Worm (Caenorhabditis elegans): ENCODE data around the gene F46C5.9.
A peak's percentile ranks its signal among the peaks of the same experiment; 100 is the strongest.

The F46C5.9 gene

ce11 chrII:8810679-8811413, at the start of gene F46C5.9, which contains the start of gene rer-1:
F46C5.9 (minus strand) TSS chrII:8810729.
rer-1 (plus strand) TSS chrII:8811370.
- TF ChIP-seq snpc-1.3 (tag; optimal IDR thresholded peaks at IDR 0.05; ENCODE audit: insufficient read depth) (peak; percentile 8), F39B2.1 (GFP tag; IDR thresholded peaks at IDR 0.05) (no peak), nhr-90 (tag; optimal IDR thresholded peaks at IDR 0.05) (no peak), attf-5 (GFP tag; optimal IDR thresholded peaks at IDR 0.05) (peak; percentile 38), let-607 (tag; optimal IDR thresholded peaks at IDR 0.05) (peak; percentile 4 to 84)

ce11 chrII:8859596-8859995, 49.1 kb upstream of the F46C5.9 start, which contains the start of gene snb-6:
snb-6 (minus strand) TSS chrII:8859696.
- TF ChIP-seq tbx-9 (tag; optimal IDR thresholded peaks at IDR 0.05; ENCODE audit: borderline replicate concordance): no peak
- no peak for TF ChIP-seq F22D6.2 (tag; optimal IDR thresholded peaks at IDR 0.05)
- no peak for TF ChIP-seq egrh-3 (GFP tag; IDR thresholded peaks at IDR 0.05)
- no peak for TF ChIP-seq repo-1 (tag; optimal IDR thresholded peaks at IDR 0.05)
- no peak for TF ChIP-seq pbrm-1 (GFP tag; IDR thresholded peaks at IDR 0.05)
- no peak for TF ChIP-seq rec-8 (tag; optimal IDR thresholded peaks at IDR 0.05)
- no peak for TF ChIP-seq bed-1 (GFP tag; IDR thresholded peaks at IDR 0.05)
- no peak for TF ChIP-seq attf-6 (GFP tag; IDR thresholded peaks at IDR 0.05)
- TF ChIP-seq Y53G8AR.9 (GFP tag; conservative IDR thresholded peaks at IDR 0.05): no peak

ce11 chrII:8857074-8857473, 46.5 kb upstream of the F46C5.9 start:
- TF ChIP-seq pha-4 (tag; optimal IDR thresholded peaks at IDR 0.05) (no peak), ceh-40 (GFP tag; IDR thresholded peaks at IDR 0.05) (no peak), dox-1 (GFP tag; IDR thresholded peaks at IDR 0.05) (no peak)

ce11 chrII:8856524-8856923, 46.0 kb upstream of the F46C5.9 start:
- no peak for TF ChIP-seq nfya-2 (GFP tag; IDR thresholded peaks at IDR 0.05)
- no peak for TF ChIP-seq C06A6.2 (GFP tag; conservative IDR thresholded peaks at IDR 0.05)
- TF ChIP-seq die-1 (tag; optimal IDR thresholded peaks at IDR 0.05): no peak
- no peak for TF ChIP-seq snpc-4 (GFP tag; optimal IDR thresholded peaks at IDR 0.05)
- TF ChIP-seq snpc-4 (tag; optimal IDR thresholded peaks at IDR 0.05): no peak
- no peak for TF ChIP-seq nfyb-1 (GFP tag; IDR thresholded peaks at IDR 0.05)
- no peak for TF ChIP-seq F57A8.1 (GFP tag; optimal IDR thresholded peaks at IDR 0.05)
- no peak for TF ChIP-seq cebp-1 (GFP tag; IDR thresholded peaks at IDR 0.05)
- TF ChIP-seq cebp-1 (tag; optimal IDR thresholded peaks at IDR 0.05): no peak
- TF ChIP-seq mes-4 (tag; optimal IDR thresholded peaks at IDR 0.05): no peak
- no peak for TF ChIP-seq sptf-2 (GFP tag; optimal IDR thresholded peaks at IDR 0.05)
- TF ChIP-seq snpc-3.4 (tag; optimal IDR thresholded peaks at IDR 0.05): no peak
- no peak for TF ChIP-seq sea-2 (GFP tag; IDR thresholded peaks at IDR 0.05)
- no peak for TF ChIP-seq pbrm-1 (GFP tag; IDR thresholded peaks at IDR 0.05)

ce11 chrII:8854874-8855273, 44.3 kb upstream of the F46C5.9 start:
- TF ChIP-seq F23B12.7 (tag; optimal IDR thresholded peaks at IDR 0.05; ENCODE audit: insufficient read depth) (no peak), F49E8.2 (tag; optimal IDR thresholded peaks at IDR 0.05; ENCODE audit: insufficient read depth) (no peak), ceh-27 (GFP tag; optimal IDR thresholded peaks at IDR 0.05) (no peak), sea-2 (GFP tag; IDR thresholded peaks at IDR 0.05) (no peak), ztf-26 (tag; optimal IDR thresholded peaks at IDR 0.05) (no peak), lin-26 (GFP tag; IDR thresholded peaks at IDR 0.05) (no peak), C17E4.6 (GFP tag; IDR thresholded peaks at IDR 0.05) (no peak), hlh-26 (GFP tag; conservative IDR thresholded peaks at IDR 0.05) (no peak), cebp-1 (GFP tag; IDR thresholded peaks at IDR 0.05) (no peak), cebp-1 (tag; optimal IDR thresholded peaks at IDR 0.05) (no peak), sdz-38 (tag; optimal IDR thresholded peaks at IDR 0.05) (no peak), ztf-25 (GFP tag; IDR thresholded peaks at IDR 0.05) (no peak), snpc-1.1 (tag; optimal IDR thresholded peaks at IDR 0.05; ENCODE audit: insufficient read depth) (no peak)
